Worm (Caenorhabditis elegans) whole organism, early embryonic: ENCODE results near the gene K08F9.3.

Experiments
- hmg-4 ChIP-seq: fragments of 200-800 bp; sonication (Bioruptor generic); optimal IDR thresholded peaks from 2 replicates; lab custom pipeline; 2018; ENCODE audit warnings: mild to moderate bottlenecking, missing genetic modification characterization, missing compliant biosample characterization
- scrt-1 ChIP-seq: fragments of 200-800 bp; sonication (Bioruptor generic); IDR thresholded peaks from 2 replicates; pipeline ENCODE4 v1.3.6; 2022; ENCODE audit warnings: missing genetic modification characterization, missing compliant biosample characterization

- TF ChIP-seq hmg-4: no peak
- no peak for TF ChIP-seq scrt-1 (GFP tag; lab: Robert Waterston, UW)
Observed at ce11 chrV:15113992-15114391, 26.4 kb upstream of the K08F9.3 start, which contains the start of gene T01G5.6.
